Fruit fly (Drosophila melanogaster) whole organism, embryonic: ENCODE measurements around the gene ArfGAP3.

Experiments used
- Abd-B ChIP-seq: fragments of 200-800 bp; sonication (Bioruptor generic); optimal IDR thresholded peaks from 2 replicates; lab custom pipeline; 2018; ENCODE audit warnings: missing biosample characterization, mild to moderate bottlenecking, missing genetic modification characterization, moderate library complexity
- Bgb ChIP-seq: fragments of 200-800 bp; sonication (Bioruptor generic); IDR thresholded peaks from 2 replicates; pipeline ENCODE4 v1.3.6; 2022; ENCODE audit warnings: missing biosample characterization, missing genetic modification characterization; ENCODE audit not compliant: partially characterized antibody
- CG10366 ChIP-seq: fragments of 200-800 bp; sonication (Bioruptor generic); IDR thresholded peaks from 2 replicates; pipeline ENCODE4 v1.3.6; 2022; ENCODE audit warnings: missing biosample characterization, missing genetic modification characterization
- CG10565 ChIP-seq: fragments of 200-800 bp; sonication (Bioruptor generic); optimal IDR thresholded peaks from 3 replicates; lab custom pipeline; 2016; ENCODE audit warnings: missing biosample characterization, mild to moderate bottlenecking, missing genetic modification characterization
- CG11560 ChIP-seq: fragments of 200-800 bp; sonication (Bioruptor generic); IDR thresholded peaks from 3 replicates; pipeline ENCODE4 v1.3.6; 2022; ENCODE audit warnings: missing biosample characterization, missing genetic modification characterization
- CG12219 ChIP-seq: fragments of 200-800 bp; sonication (Bioruptor generic); optimal IDR thresholded peaks from 3 replicates; lab custom pipeline; 2018; ENCODE audit warnings: missing biosample characterization, mild to moderate bottlenecking, missing genetic modification characterization
- CG14014 ChIP-seq: fragments of 200-800 bp; sonication (Bioruptor generic); IDR thresholded peaks from 2 replicates; pipeline ENCODE4 v1.3.6; 2022; ENCODE audit warnings: missing biosample characterization, missing genetic modification characterization
- CG18011 ChIP-seq: fragments of 200-800 bp; sonication (Bioruptor generic); optimal IDR thresholded peaks from 2 replicates; lab custom pipeline; 2017; ENCODE audit warnings: missing biosample characterization, missing genetic modification characterization, mild to moderate bottlenecking, moderate library complexity, missing genotype
- CG2116 ChIP-seq: fragments of 200-800 bp; sonication (Bioruptor generic); optimal IDR thresholded peaks from 3 replicates; lab custom pipeline; 2018; ENCODE audit warnings: missing biosample characterization, mild to moderate bottlenecking, missing genetic modification characterization
- CG2678 ChIP-seq: fragments of 200-800 bp; sonication (Bioruptor generic); optimal IDR thresholded peaks from 3 replicates; lab custom pipeline; 2019; ENCODE audit warnings: missing biosample characterization, mild to moderate bottlenecking, missing genetic modification characterization, moderate library complexity
- CG2889 ChIP-seq: fragments of 200-800 bp; sonication (Bioruptor generic); IDR thresholded peaks from 3 replicates; pipeline ENCODE4 v1.3.6; 2022; ENCODE audit warnings: missing biosample characterization, missing genetic modification characterization
- CG3847 ChIP-seq: fragments of 200-800 bp; sonication (Bioruptor generic); IDR thresholded peaks from 2 replicates; pipeline ENCODE4 v1.3.6; 2022; ENCODE audit warnings: missing biosample characterization, missing genetic modification characterization
- CG4707 ChIP-seq: fragments of 200-800 bp; sonication (Bioruptor generic); optimal IDR thresholded peaks from 2 replicates; lab custom pipeline; 2018; ENCODE audit warnings: missing biosample characterization, mild to moderate bottlenecking, missing genetic modification characterization, moderate library complexity
- CG6272 ChIP-seq: fragments of 200-800 bp; sonication (Bioruptor generic); IDR thresholded peaks from 2 replicates; pipeline ENCODE4 v1.3.6; 2022; ENCODE audit warnings: missing biosample characterization, missing genetic modification characterization
- Dfd ChIP-seq, 2 experiments: fragments of >200 bp; optimal IDR thresholded peaks; 2 replicates each; lab custom pipeline; 2017; ENCODE audit warnings: missing biosample characterization in 2 of 2, missing genetic modification characterization in 2 of 2
- Dref ChIP-seq: fragments of 200-800 bp; sonication (Bioruptor generic); IDR thresholded peaks from 2 replicates; pipeline ENCODE4 v1.3.6; 2022; ENCODE audit warnings: missing biosample characterization, missing genetic modification characterization
- E2f2 ChIP-seq: fragments of 200-800 bp; sonication (Bioruptor generic); IDR thresholded peaks from 2 replicates; pipeline ENCODE4 v1.3.6; 2022; ENCODE audit warnings: missing biosample characterization, missing genetic modification characterization
- Eip74EF ChIP-seq, 2 experiments: fragments of 200-800 bp in 1 of 2; fragments of >200 bp in 1 of 2; sonication (Bioruptor generic) in 1 of 2; optimal IDR thresholded peaks; 2 replicates each; lab custom pipeline; 2017 to 2019; ENCODE audit warnings: missing biosample characterization in 2 of 2, missing genetic modification characterization in 2 of 2, mild to moderate bottlenecking in 1 of 2, moderate library complexity in 1 of 2
- Fer3 ChIP-seq: fragments of 200-800 bp; sonication (Bioruptor generic); optimal IDR thresholded peaks from 2 replicates; lab custom pipeline; 2018; ENCODE audit warnings: missing biosample characterization, mild to moderate bottlenecking, missing genetic modification characterization, moderate library complexity
- Gug ChIP-seq: fragments of 200-800 bp; sonication (Bioruptor generic); IDR thresholded peaks from 4 replicates; pipeline ENCODE4 v1.3.6; 2022; ENCODE audit warnings: missing biosample characterization, missing genetic modification characterization
- H2.0 ChIP-seq: fragments of 200-800 bp; sonication (Bioruptor generic); IDR thresholded peaks from 2 replicates; pipeline ENCODE4 v1.3.6; 2022; ENCODE audit warnings: missing biosample characterization, missing genetic modification characterization
- Hand ChIP-seq: fragments of 200-800 bp; sonication (Bioruptor generic); optimal IDR thresholded peaks from 2 replicates; lab custom pipeline; 2017; ENCODE audit warnings: mild to moderate bottlenecking, missing biosample characterization, missing genetic modification reagents, missing genetic modification characterization
- MBD-R2 ChIP-seq: fragments of 200-800 bp; sonication (Bioruptor generic); IDR thresholded peaks from 2 replicates; pipeline ENCODE4 v1.3.6; 2022; ENCODE audit warnings: missing biosample characterization, missing genetic modification characterization
- NC2β ChIP-seq: fragments of 200-800 bp; sonication (Bioruptor generic); optimal IDR thresholded peaks from 2 replicates; lab custom pipeline; 2016; ENCODE audit warnings: missing biosample characterization, missing genetic modification characterization
- al ChIP-seq: fragments of 200-800 bp; sonication (Bioruptor generic); IDR thresholded peaks from 2 replicates; pipeline ENCODE4 v1.3.6; 2022; ENCODE audit warnings: missing biosample characterization, missing genetic modification characterization
- ato ChIP-seq: fragments of 200-800 bp; sonication (Bioruptor generic); IDR thresholded peaks from 2 replicates; pipeline ENCODE4 v1.3.6; 2022; ENCODE audit warnings: missing biosample characterization, missing genetic modification characterization; ENCODE audit not compliant: partially characterized antibody
- cg ChIP-seq: fragments of 200-800 bp; sonication (Bioruptor generic); optimal IDR thresholded peaks from 3 replicates; lab custom pipeline; 2019; ENCODE audit warnings: missing biosample characterization, mild to moderate bottlenecking, missing genetic modification characterization, moderate library complexity
- ci ChIP-seq: fragments of 200-800 bp; sonication (Bioruptor generic); IDR thresholded peaks from 3 replicates; pipeline ENCODE4 v1.3.6; 2022; ENCODE audit warnings: missing biosample characterization, missing genetic modification characterization
- cwo ChIP-seq: fragments of 200-800 bp; sonication (Bioruptor generic); optimal IDR thresholded peaks from 3 replicates; lab custom pipeline; 2017; ENCODE audit warnings: missing biosample characterization, missing genetic modification characterization, mild to moderate bottlenecking, moderate library complexity, missing genetic modification reagents
- da ChIP-seq: fragments of 200-800 bp; sonication (Bioruptor generic); optimal IDR thresholded peaks from 2 replicates; lab custom pipeline; 2016; ENCODE audit warnings: missing biosample characterization, missing genetic modification characterization
- eve ChIP-seq, 2 experiments: fragments of >200 bp; optimal IDR thresholded peaks; 2 replicates each; lab custom pipeline; 2017; ENCODE audit warnings: missing biosample characterization in 2 of 2, missing genetic modification characterization in 2 of 2
- exex ChIP-seq: fragments of 200-800 bp; sonication (Bioruptor generic); optimal IDR thresholded peaks from 4 replicates; lab custom pipeline; 2018; ENCODE audit warnings: missing biosample characterization, mild to moderate bottlenecking, missing genetic modification characterization, moderate library complexity
- fd96Cb ChIP-seq: fragments of 200-800 bp; sonication (Bioruptor generic); optimal IDR thresholded peaks from 2 replicates; lab custom pipeline; 2018; ENCODE audit warnings: missing biosample characterization, mild to moderate bottlenecking, missing genetic modification characterization, moderate library complexity
- gcm2 ChIP-seq: fragments of 200-800 bp; sonication (Bioruptor generic); optimal IDR thresholded peaks from 2 replicates; lab custom pipeline; 2016; ENCODE audit warnings: missing biosample characterization, missing genetic modification characterization
- gem ChIP-seq: fragments of 200-800 bp; sonication (Bioruptor generic); optimal IDR thresholded peaks from 2 replicates; lab custom pipeline; 2019; ENCODE audit warnings: missing biosample characterization, mild to moderate bottlenecking, missing genetic modification characterization, moderate library complexity
- ham ChIP-seq: fragments of 200-800 bp; sonication (Bioruptor generic); IDR thresholded peaks from 2 replicates; pipeline ENCODE4 v1.3.6; 2022; ENCODE audit warnings: missing biosample characterization, missing genetic modification characterization
- kah ChIP-seq: fragments of 200-800 bp; sonication (Bioruptor generic); optimal IDR thresholded peaks from 2 replicates; lab custom pipeline; 2018; ENCODE audit warnings: missing biosample characterization, mild to moderate bottlenecking, missing genetic modification characterization
- org-1 ChIP-seq: fragments of 200-800 bp; sonication (Bioruptor generic); optimal IDR thresholded peaks from 2 replicates; lab custom pipeline; 2017; ENCODE audit warnings: missing biosample characterization, missing genetic modification characterization
- pb ChIP-seq: fragments of 200-800 bp; sonication (Bioruptor generic); optimal IDR thresholded peaks from 3 replicates; lab custom pipeline; 2016; ENCODE audit warnings: missing biosample characterization, missing genetic modification characterization
- schlank ChIP-seq: fragments of 200-800 bp; sonication (Bioruptor generic); optimal IDR thresholded peaks from 2 replicates; lab custom pipeline; 2018; ENCODE audit warnings: missing biosample characterization, mild to moderate bottlenecking, missing genetic modification characterization
- shn ChIP-seq: fragments of 200-800 bp; sonication (Bioruptor generic); optimal IDR thresholded peaks from 3 replicates; lab custom pipeline; 2016; ENCODE audit warnings: missing biosample characterization, missing genetic modification characterization
- sima ChIP-seq: fragments of 200-800 bp; sonication (Bioruptor generic); optimal IDR thresholded peaks from 2 replicates; lab custom pipeline; 2016; ENCODE audit warnings: missing biosample characterization, missing genetic modification characterization
- sqz ChIP-seq: fragments of 200-800 bp; sonication (Bioruptor generic); optimal IDR thresholded peaks from 3 replicates; lab custom pipeline; 2018; ENCODE audit warnings: missing biosample characterization, mild to moderate bottlenecking, missing genetic modification characterization
- tna ChIP-seq: fragments of 200-800 bp; sonication (Bioruptor generic); IDR thresholded peaks from 2 replicates; pipeline ENCODE4 v1.3.6; 2022; ENCODE audit warnings: missing biosample characterization, missing genetic modification characterization; ENCODE audit not compliant: partially characterized antibody
- trem ChIP-seq: fragments of 200-800 bp; optimal IDR thresholded peaks from 3 replicates; lab custom pipeline; 2019; ENCODE audit warnings: missing biosample characterization, mild to moderate bottlenecking, missing genetic modification characterization, moderate library complexity
- trh ChIP-seq: fragments of 200-800 bp; sonication (Bioruptor generic); optimal IDR thresholded peaks from 2 replicates; lab custom pipeline; 2016; ENCODE audit warnings: missing biosample characterization, missing genetic modification characterization
- vnd ChIP-seq: fragments of 200-800 bp; sonication (Bioruptor generic); IDR thresholded peaks from 3 replicates; pipeline ENCODE4 v1.3.6; 2022; ENCODE audit warnings: missing biosample characterization, missing genetic modification characterization; ENCODE audit not compliant: partially characterized antibody
- wek ChIP-seq: fragments of 200-800 bp; sonication (Bioruptor generic); optimal IDR thresholded peaks from 3 replicates; lab custom pipeline; 2018; ENCODE audit warnings: missing biosample characterization, mild to moderate bottlenecking, missing genetic modification characterization, moderate library complexity
- zf30C ChIP-seq: fragments of 200-800 bp; sonication (Bioruptor generic); optimal IDR thresholded peaks from 3 replicates; lab custom pipeline; 2018; ENCODE audit warnings: missing biosample characterization, mild to moderate bottlenecking, missing genetic modification characterization

The ArfGAP3 gene

DNA sequence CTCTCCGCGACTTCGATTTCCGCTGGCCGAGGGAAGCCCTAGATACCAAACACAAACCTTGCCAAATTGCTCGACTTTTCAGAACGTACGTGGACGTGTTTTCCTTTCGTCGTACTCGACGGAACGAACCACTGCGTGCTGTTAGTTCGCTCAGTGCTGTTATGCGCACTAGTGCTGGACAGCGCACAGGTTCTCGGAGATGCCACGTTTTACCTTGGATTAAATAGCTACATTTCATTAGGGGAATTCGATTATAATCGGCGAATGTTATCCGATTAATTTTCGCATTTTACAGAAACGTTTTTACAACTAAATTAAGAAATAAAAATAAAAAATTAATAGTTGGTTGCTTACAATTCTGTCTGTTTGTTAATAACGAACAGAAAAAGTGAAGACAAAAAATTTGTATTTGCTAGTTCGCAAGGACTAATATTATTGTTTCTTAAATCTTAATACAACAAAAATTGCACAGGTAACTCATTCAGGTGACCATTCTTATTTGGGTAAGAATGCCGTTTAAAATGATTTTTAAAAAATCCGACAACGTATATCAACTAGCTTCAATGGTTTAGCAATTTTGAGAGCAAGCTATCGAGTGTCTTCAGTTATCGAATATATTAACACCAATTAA, at the start of gene ArfGAP3, which contains the start of gene CG32452 (continued):
- TF ChIP-seq CG10366 (GFP tag; lab: Robert Waterston, UW) (peak; percentile 63; the same call in 1 of the 2 replicates), zf30C (GFP tag; lab: Kevin White, UChicago) (no peak), eve (GFP tag; optimal IDR thresholded peaks at IDR 0.05; lab: Kevin White, UChicago) (no peak), Dfd (GFP tag; optimal IDR thresholded peaks at IDR 0.05; lab: Kevin White, UChicago) (no peak), CG18011 (GFP tag; lab: Kevin White, UChicago) (peak; percentile 95), Gug (GFP tag; lab: Robert Waterston, UW) (peak; percentile 51; the same call in 2 of the 4 replicates), trem (tag; lab: Kevin White, UChicago) (peak; percentile 76), CG12219 (GFP tag; lab: Kevin White, UChicago) (peak; percentile 32), wek (GFP tag; lab: Kevin White, UChicago) (peak; percentile 96), ato (no peak), ham (GFP tag; lab: Robert Waterston, UW) (peak; percentile 43; the same call in 1 of the 2 replicates), Abd-B (peak; percentile 60), CG3847 (GFP tag; lab: Robert Waterston, UW) (peak; percentile 80), Fer3 (tag; lab: Kevin White, UChicago) (peak; percentile 78), Bgb (GFP tag; lab: Robert Waterston, UW) (peak; percentile 30; the same call in 1 of the 2 replicates), CG6272 (peak; percentile 53; the same call in 1 of the 2 replicates), sima (GFP tag; lab: Kevin White, UChicago) (no peak), NC2β (GFP tag; lab: Kevin White, UChicago) (peak; percentile 34), gem (tag; lab: Kevin White, UChicago) (peak; percentile 82), ci (peak; percentile 77), CG10565 (GFP tag; lab: Kevin White, UChicago) (no peak), MBD-R2 (peak; percentile 22), schlank (no peak), Dref (GFP tag; lab: Robert Waterston, UW) (peak; percentile 67), trh (GFP tag; lab: Kevin White, UChicago) (no peak), cwo (GFP tag; lab: Kevin White, UChicago) (peak; percentile 22), vnd (peak; percentile 58; the same call in 1 of the 3 replicates), shn (GFP tag; lab: Kevin White, UChicago) (peak; percentile 63), fd96Cb (tag; lab: Kevin White, UChicago) (peak; percentile 64), H2.0 (GFP tag; lab: Robert Waterston, UW) (peak; percentile 59; the same call in 1 of the 2 replicates), tna (GFP tag; lab: Robert Waterston, UW) (no peak), da (GFP tag; lab: Kevin White, UChicago) (peak; percentile 35), CG4707 (no peak), kah (GFP tag; lab: Kevin White, UChicago) (peak; percentile 61), pb (no peak), CG11560 (tag; lab: Robert Waterston, UW) (peak; percentile 98), CG14014 (GFP tag; lab: Robert Waterston, UW) (peak; percentile 65), CG2889 (GFP tag; lab: Robert Waterston, UW) (0 out of 3 replicates have a peak, but pooled peaks have one; percentile 37), Hand (no peak), E2f2 (peak; percentile 54; the same call in 1 of the 2 replicates), cg (GFP tag; lab: Kevin White, UChicago) (no peak), al (GFP tag; lab: Robert Waterston, UW) (peak; percentile 70), org-1 (no peak), sqz (GFP tag; lab: Kevin White, UChicago) (no peak), exex (tag; lab: Kevin White, UChicago) (peak; percentile 47), CG2116 (GFP tag; lab: Kevin White, UChicago) (peak; percentile 78), CG2678 (tag; lab: Kevin White, UChicago) (peak; percentile 79), Eip74EF (GFP tag; optimal IDR thresholded peaks at IDR 0.05; lab: Kevin White, UChicago) (peak in 1 of 2 experiments; percentile 50), gcm2 (GFP tag; lab: Kevin White, UChicago) (no peak)
